Worm (Caenorhabditis elegans) whole organism, L3 larva: ENCODE results near the gene F48E3.6.

Experiments used
- R02D3.7 ChIP-seq: fragments of 150-350 bp; optimal IDR thresholded peaks from 2 replicates; lab custom pipeline; 2014; ENCODE audit warnings: missing biosample characterization, missing genetic modification characterization
- aly-2 ChIP-seq: fragments of 150-350 bp; optimal IDR thresholded peaks from 2 replicates; lab custom pipeline; 2014; ENCODE audit warnings: missing biosample characterization, missing genetic modification characterization
- ceh-9 ChIP-seq: sonication (generic microtip); optimal IDR thresholded peaks from 2 replicates; lab custom pipeline; 2018; ENCODE audit warnings: missing biosample characterization, missing genetic modification characterization
- egl-27 ChIP-seq: sonication (generic microtip); optimal IDR thresholded peaks from 4 replicates; lab custom pipeline; 2017; ENCODE audit warnings: missing biosample characterization, missing genetic modification reagents, missing genetic modification characterization
- lin-39 ChIP-seq: fragments of 150-350 bp; optimal IDR thresholded peaks from 2 replicates; lab custom pipeline; 2018; ENCODE audit warnings: missing biosample characterization, missing genetic modification reagents, missing genetic modification characterization
- pha-4 ChIP-seq: fragments of 150-350 bp; optimal IDR thresholded peaks from 2 replicates; lab custom pipeline; 2014; ENCODE audit warnings: missing biosample characterization, missing genetic modification reagents, missing genetic modification characterization
- skn-1 ChIP-seq: fragments of 150-350 bp; optimal IDR thresholded peaks from 2 replicates; lab custom pipeline; 2014; ENCODE audit warnings: missing biosample characterization, missing genetic modification characterization
- unc-62 ChIP-seq: fragments of 150-350 bp; sonication (generic microtip); optimal IDR thresholded peaks from 4 replicates; lab custom pipeline; 2014; ENCODE audit warnings: missing biosample characterization, missing genetic modification reagents, missing genetic modification characterization
- zag-1 ChIP-seq: fragments of 150-350 bp; optimal IDR thresholded peaks from 2 replicates; lab custom pipeline; 2014; ENCODE audit warnings: missing biosample characterization, missing genetic modification characterization

- TF ChIP-seq zag-1 (tag; lab: Kevin White, UChicago) (no peak), pha-4 (tag; lab: Kevin White, UChicago) (no peak), aly-2 (tag; lab: Kevin White, UChicago) (no peak), lin-39 (no peak), egl-27 (tag; lab: Kevin White, UChicago) (no peak), R02D3.7 (tag; lab: Kevin White, UChicago) (no peak), skn-1 (tag; lab: Kevin White, UChicago) (no peak), unc-62 (GFP tag; lab: Kevin White, UChicago) (no peak), ceh-9 (tag; lab: Kevin White, UChicago) (no peak)
Observed at ce11 chrX:7547696-7548095, 45.0 kb upstream of the F48E3.6 start.
